Worm (Caenorhabditis elegans): Measurements from ENCODE around the gene C46F9.5.

The C46F9.5 gene

ce11 chrII:1897936-1898335 lies 2.6 kb downstream of the C46F9.5 start, which contains the start of gene C46F9.6:
Gene C46F9.6 (plus strand): TSS chrII:1898236.
- TF ChIP-seq hmbx-1 (tag; optimal IDR thresholded peaks at IDR 0.05) (no peak), tra-4 (tag; optimal IDR thresholded peaks at IDR 0.05) (no peak), scrt-1 (GFP tag; IDR thresholded peaks at IDR 0.05) (no peak), ceh-36 (tag; optimal IDR thresholded peaks at IDR 0.05) (no peak), ceh-13 (GFP tag; optimal IDR thresholded peaks at IDR 0.05) (no peak), flt-1 (GFP tag; IDR thresholded peaks at IDR 0.05) (no peak), sea-1 (GFP tag; conservative IDR thresholded peaks at IDR 0.05) (no peak), B0310.2 (tag; optimal IDR thresholded peaks at IDR 0.05) (no peak), F13C5.2 (tag; optimal IDR thresholded peaks at IDR 0.05) (no peak), tbx-11 (GFP tag; IDR thresholded peaks at IDR 0.05) (no peak), ets-7 (tag; optimal IDR thresholded peaks at IDR 0.05) (no peak), pes-1 (GFP tag; IDR thresholded peaks at IDR 0.05) (no peak), hmg-4 (GFP tag; optimal IDR thresholded peaks at IDR 0.05) (no peak), tbx-37 (GFP tag; conservative IDR thresholded peaks at IDR 0.05) (no peak), aly-1 (tag; optimal IDR thresholded peaks at IDR 0.05) (no peak), hnd-1 (tag; optimal IDR thresholded peaks at IDR 0.05) (no peak), ama-1 (optimal IDR thresholded peaks at IDR 0.05) (no peak)

ce11 chrII:1899934-1900333 lies 4.6 kb downstream of the C46F9.5 start, which contains the start of gene math-24:
Gene math-24 (plus strand): TSS chrII:1900234.
- TF ChIP-seq ama-1 (optimal IDR thresholded peaks at IDR 0.05) (no peak), pes-1 (GFP tag; IDR thresholded peaks at IDR 0.05) (no peak), F13C5.2 (tag; optimal IDR thresholded peaks at IDR 0.05) (no peak), aly-1 (tag; optimal IDR thresholded peaks at IDR 0.05) (no peak), B0310.2 (tag; optimal IDR thresholded peaks at IDR 0.05) (no peak), tra-4 (tag; optimal IDR thresholded peaks at IDR 0.05) (no peak), flt-1 (GFP tag; IDR thresholded peaks at IDR 0.05) (no peak), hmbx-1 (tag; optimal IDR thresholded peaks at IDR 0.05) (no peak), scrt-1 (GFP tag; IDR thresholded peaks at IDR 0.05) (no peak), ets-7 (tag; optimal IDR thresholded peaks at IDR 0.05) (no peak), tbx-11 (GFP tag; IDR thresholded peaks at IDR 0.05) (no peak), tbx-37 (GFP tag; conservative IDR thresholded peaks at IDR 0.05) (no peak), hmg-4 (GFP tag; optimal IDR thresholded peaks at IDR 0.05) (no peak), sea-1 (GFP tag; conservative IDR thresholded peaks at IDR 0.05) (no peak), ceh-13 (GFP tag; optimal IDR thresholded peaks at IDR 0.05) (no peak)

ce11 chrII:1901981-1902380 lies 6.6 kb downstream of the C46F9.5 start, which contains the start of gene math-23:
Gene math-23 (plus strand): TSS chrII:1902281.
- TF ChIP-seq F13C5.2 (tag; optimal IDR thresholded peaks at IDR 0.05) (no peak), hnd-1 (tag; optimal IDR thresholded peaks at IDR 0.05) (no peak), hmbx-1 (tag; optimal IDR thresholded peaks at IDR 0.05) (no peak), hmg-4 (GFP tag; optimal IDR thresholded peaks at IDR 0.05) (no peak), ceh-13 (GFP tag; optimal IDR thresholded peaks at IDR 0.05) (no peak), flt-1 (GFP tag; IDR thresholded peaks at IDR 0.05) (no peak), scrt-1 (GFP tag; IDR thresholded peaks at IDR 0.05) (no peak), sea-1 (GFP tag; conservative IDR thresholded peaks at IDR 0.05) (no peak), tbx-11 (GFP tag; IDR thresholded peaks at IDR 0.05) (no peak)

DNA sequence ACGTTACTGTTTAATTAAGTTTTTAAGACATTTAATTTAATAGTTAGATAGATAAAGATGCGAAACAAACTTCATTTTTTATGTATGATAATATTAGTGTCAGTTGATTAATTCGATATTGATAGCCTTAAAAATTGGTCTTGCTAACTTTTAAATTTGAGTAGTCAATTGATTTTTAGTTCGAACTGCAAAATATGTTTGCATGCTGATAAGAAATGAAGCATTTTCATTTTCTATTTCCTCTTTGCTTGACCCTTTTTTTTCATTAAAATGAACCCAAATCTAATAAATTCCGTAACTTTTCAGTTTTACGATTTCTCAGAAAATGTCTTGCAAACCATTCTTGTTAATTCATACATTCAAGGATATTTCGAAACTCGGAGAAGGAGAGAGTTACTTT lies 9.7 kb downstream of the C46F9.5 start, which contains the start of gene math-22:
Gene math-22 (plus strand): TSS at position 301 of the 400 bp plus-strand sequence.
- TF ChIP-seq tra-4 (tag; optimal IDR thresholded peaks at IDR 0.05) (no peak), F13C5.2 (tag; optimal IDR thresholded peaks at IDR 0.05) (no peak), tbx-37 (GFP tag; conservative IDR thresholded peaks at IDR 0.05) (no peak), flt-1 (GFP tag; IDR thresholded peaks at IDR 0.05) (no peak), hnd-1 (tag; optimal IDR thresholded peaks at IDR 0.05) (no peak), ceh-36 (tag; optimal IDR thresholded peaks at IDR 0.05) (no peak), scrt-1 (GFP tag; IDR thresholded peaks at IDR 0.05) (no peak), ama-1 (optimal IDR thresholded peaks at IDR 0.05) (no peak), hmg-4 (GFP tag; optimal IDR thresholded peaks at IDR 0.05) (no peak), pes-1 (GFP tag; IDR thresholded peaks at IDR 0.05) (no peak), ceh-13 (GFP tag; optimal IDR thresholded peaks at IDR 0.05) (no peak), B0310.2 (tag; optimal IDR thresholded peaks at IDR 0.05) (no peak), tbx-11 (GFP tag; IDR thresholded peaks at IDR 0.05) (no peak), ets-7 (tag; optimal IDR thresholded peaks at IDR 0.05) (no peak), hmbx-1 (tag; optimal IDR thresholded peaks at IDR 0.05) (no peak), sea-1 (GFP tag; conservative IDR thresholded peaks at IDR 0.05) (no peak)

- TF ChIP-seq scrt-1 (GFP tag; IDR thresholded peaks at IDR 0.05) (no peak), tbx-11 (GFP tag; IDR thresholded peaks at IDR 0.05) (no peak), hnd-1 (tag; optimal IDR thresholded peaks at IDR 0.05) (no peak), hmbx-1 (tag; optimal IDR thresholded peaks at IDR 0.05) (no peak), flt-1 (GFP tag; IDR thresholded peaks at IDR 0.05) (no peak), F13C5.2 (tag; optimal IDR thresholded peaks at IDR 0.05) (no peak), hmg-4 (GFP tag; optimal IDR thresholded peaks at IDR 0.05) (no peak), ceh-13 (GFP tag; optimal IDR thresholded peaks at IDR 0.05) (no peak), ets-7 (tag; optimal IDR thresholded peaks at IDR 0.05) (no peak)
Measured at ce11 chrII:1912741-1913140, 17.4 kb downstream of the C46F9.5 start, which contains the start of gene math-31. Gene math-31 (minus strand): TSS chrII:1912841.

DNA sequence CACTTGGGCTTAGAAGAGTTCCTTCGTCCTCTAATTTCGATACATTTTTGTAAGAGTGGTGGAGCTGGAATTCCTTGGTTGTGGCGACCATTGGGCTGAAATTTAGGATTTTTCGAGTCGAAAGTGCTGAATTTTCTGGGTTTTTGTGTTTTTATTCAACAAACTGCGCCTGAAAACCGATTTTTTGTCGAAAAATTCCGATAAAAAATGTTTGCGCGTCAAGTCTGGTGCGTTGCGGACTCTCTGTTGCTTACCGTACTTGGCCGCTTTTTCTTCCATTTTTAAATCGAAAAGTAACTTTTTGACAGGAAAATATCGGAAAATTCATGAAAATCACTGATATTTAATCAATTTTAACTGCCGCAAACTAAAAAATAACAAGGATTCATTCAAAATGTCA lies 22.5 kb downstream of the C46F9.5 start, which contains the start of gene bath-4:
Gene bath-4 (minus strand): TSS at position 101 of the 400 bp plus-strand sequence.
- TF ChIP-seq pes-1 (GFP tag; IDR thresholded peaks at IDR 0.05), result no peak
- no peak for TF ChIP-seq tra-4 (tag; optimal IDR thresholded peaks at IDR 0.05)
- no peak for TF ChIP-seq scrt-1 (GFP tag; IDR thresholded peaks at IDR 0.05)
- TF ChIP-seq F13C5.2 (tag; optimal IDR thresholded peaks at IDR 0.05), result no peak
- no peak for TF ChIP-seq ceh-36 (tag; optimal IDR thresholded peaks at IDR 0.05)

ce11 chrII:1921018-1921417 lies 25.6 kb downstream of the C46F9.5 start, which contains the start of gene bath-7:
Gene bath-7 (minus strand): TSS chrII:1921118.
- TF ChIP-seq flt-1 (GFP tag; IDR thresholded peaks at IDR 0.05) (no peak), B0310.2 (tag; optimal IDR thresholded peaks at IDR 0.05) (no peak), ets-7 (tag; optimal IDR thresholded peaks at IDR 0.05) (no peak), tbx-11 (GFP tag; IDR thresholded peaks at IDR 0.05) (no peak), sea-1 (GFP tag; conservative IDR thresholded peaks at IDR 0.05) (no peak), F13C5.2 (tag; optimal IDR thresholded peaks at IDR 0.05) (no peak)
